Fruit fly (Drosophila melanogaster) whole organism, prepupa: ENCODE data around the gene CG5412.

Experiments used
- CG10631 ChIP-seq: fragments of 200-800 bp; sonication (Bioruptor generic); optimal IDR thresholded peaks from 2 replicates; lab custom pipeline; 2016; ENCODE audit warnings: missing biosample characterization, missing genetic modification characterization
- CG11294 ChIP-seq: fragments of 200-800 bp; sonication (Bioruptor generic); IDR thresholded peaks from 2 replicates; pipeline ENCODE4 v1.3.6; 2022; ENCODE audit warnings: missing biosample characterization, missing genetic modification characterization
- CG11762 ChIP-seq: fragments of 200-800 bp; sonication (Bioruptor generic); optimal IDR thresholded peaks from 3 replicates; lab custom pipeline; 2016; ENCODE audit warnings: missing biosample characterization, missing genetic modification characterization; ENCODE audit not compliant: insufficient read depth
- CG15336 ChIP-seq: fragments of 200-800 bp; sonication (Bioruptor generic); IDR thresholded peaks from 2 replicates; pipeline ENCODE4 v1.3.6; 2022; ENCODE audit warnings: missing biosample characterization, missing genetic modification characterization
- CG1621 ChIP-seq: fragments of 200-800 bp; sonication (Bioruptor generic); optimal IDR thresholded peaks from 3 replicates; lab custom pipeline; 2018; ENCODE audit warnings: missing biosample characterization, mild to moderate bottlenecking, missing genetic modification characterization
- CG16779 ChIP-seq: fragments of 200-800 bp; sonication (Bioruptor generic); optimal IDR thresholded peaks from 3 replicates; lab custom pipeline; 2017; ENCODE audit warnings: missing biosample characterization, mild to moderate bottlenecking, missing genetic modification characterization
- CG3032 ChIP-seq: fragments of 200-800 bp; optimal IDR thresholded peaks from 2 replicates; lab custom pipeline; 2019; ENCODE audit warnings: missing biosample characterization, mild to moderate bottlenecking, missing genetic modification characterization, moderate library complexity
- CG34406 ChIP-seq: fragments of 200-800 bp; sonication (Bioruptor generic); optimal IDR thresholded peaks from 3 replicates; lab custom pipeline; 2016; ENCODE audit warnings: missing biosample characterization, missing genetic modification characterization
- CG4318 ChIP-seq: fragments of 200-800 bp; sonication (Bioruptor generic); optimal IDR thresholded peaks from 3 replicates; lab custom pipeline; 2017; ENCODE audit warnings: missing biosample characterization, mild to moderate bottlenecking, missing genetic modification characterization
- CG6163 ChIP-seq: fragments of 200-800 bp; sonication (Bioruptor generic); IDR thresholded peaks from 3 replicates; pipeline ENCODE4 v1.3.6; 2022; ENCODE audit warnings: missing biosample characterization, missing genetic modification characterization
- CG6276 ChIP-seq: fragments of 200-800 bp; sonication (Bioruptor generic); optimal IDR thresholded peaks from 2 replicates; lab custom pipeline; 2017; ENCODE audit warnings: missing biosample characterization, mild to moderate bottlenecking, missing genetic modification characterization
- CG6792 ChIP-seq: fragments of 200-800 bp; sonication (Bioruptor generic); optimal IDR thresholded peaks from 3 replicates; lab custom pipeline; 2016; ENCODE audit warnings: missing biosample characterization, missing genetic modification characterization
- CG6808 ChIP-seq: fragments of 200-800 bp; sonication (Bioruptor generic); optimal IDR thresholded peaks from 3 replicates; lab custom pipeline; 2017; ENCODE audit warnings: missing biosample characterization, missing genetic modification characterization, mild to moderate bottlenecking, moderate library complexity, missing genetic modification reagents
- CG7368 ChIP-seq: fragments of 200-800 bp; sonication (Bioruptor generic); optimal IDR thresholded peaks from 3 replicates; lab custom pipeline; 2016; ENCODE audit warnings: missing biosample characterization, missing genetic modification characterization
- CG8119 ChIP-seq: fragments of 200-800 bp; sonication (Bioruptor generic); IDR thresholded peaks from 3 replicates; pipeline ENCODE4 v1.3.6; 2022; ENCODE audit warnings: missing biosample characterization, missing genetic modification characterization
- CG8319 ChIP-seq: fragments of 200-800 bp; sonication (Bioruptor generic); optimal IDR thresholded peaks from 3 replicates; lab custom pipeline; 2016; ENCODE audit warnings: missing biosample characterization, missing genetic modification characterization
- CG8632 ChIP-seq: fragments of 200-800 bp; sonication (Bioruptor generic); optimal IDR thresholded peaks from 3 replicates; lab custom pipeline; 2016; ENCODE audit warnings: missing biosample characterization, missing genetic modification characterization
- Eip78C ChIP-seq: fragments of 200-800 bp; sonication (Bioruptor generic); peaks from one replicate; lab custom pipeline; 2016; ENCODE audit warnings: missing biosample characterization, missing genetic modification characterization
- Eip93F ChIP-seq: fragments of 200-800 bp; sonication (Bioruptor generic); optimal IDR thresholded peaks from 2 replicates; lab custom pipeline; 2016; ENCODE audit warnings: missing biosample characterization, mild to moderate bottlenecking, missing genetic modification characterization
- Ets21C ChIP-seq: fragments of 200-800 bp; sonication (Bioruptor generic); optimal IDR thresholded peaks from 3 replicates; lab custom pipeline; 2016; ENCODE audit warnings: missing biosample characterization, missing genetic modification characterization
- Ets96B ChIP-seq: fragments of 200-800 bp; optimal IDR thresholded peaks from 2 replicates; lab custom pipeline; 2019; ENCODE audit warnings: missing biosample characterization, mild to moderate bottlenecking, missing genetic modification characterization, moderate library complexity
- Gug ChIP-seq: fragments of 200-800 bp; sonication (Bioruptor generic); IDR thresholded peaks from 2 replicates; pipeline ENCODE4 v1.3.6; 2022; ENCODE audit warnings: missing biosample characterization, missing genetic modification characterization
- Hr38 ChIP-seq: sonication (Bioruptor generic); optimal IDR thresholded peaks from 2 replicates; lab custom pipeline; 2016; ENCODE audit warnings: missing biosample characterization, missing genetic modification characterization
- Hr39 ChIP-seq: fragments of 200-800 bp; sonication (Bioruptor generic); optimal IDR thresholded peaks from 2 replicates; lab custom pipeline; 2016; ENCODE audit warnings: missing biosample characterization, missing genetic modification characterization
- Hr4 ChIP-seq: fragments of 200-800 bp; sonication (Bioruptor generic); optimal IDR thresholded peaks from 3 replicates; lab custom pipeline; 2016; ENCODE audit warnings: missing biosample characterization, missing genetic modification characterization
- Lpt ChIP-seq: fragments of 200-800 bp; sonication (Bioruptor generic); optimal IDR thresholded peaks from 3 replicates; lab custom pipeline; 2016; ENCODE audit warnings: missing biosample characterization, missing genetic modification characterization
- Met ChIP-seq: fragments of 200-800 bp; sonication (Bioruptor generic); optimal IDR thresholded peaks from 3 replicates; lab custom pipeline; 2016; ENCODE audit warnings: missing biosample characterization, missing genetic modification characterization
- OdsH ChIP-seq: fragments of 200-800 bp; sonication (Bioruptor generic); optimal IDR thresholded peaks from 3 replicates; lab custom pipeline; 2016; ENCODE audit warnings: missing biosample characterization, missing genetic modification characterization
- Sox102F ChIP-seq: fragments of 200-800 bp; sonication (Bioruptor generic); optimal IDR thresholded peaks from 2 replicates; lab custom pipeline; 2016; ENCODE audit warnings: missing biosample characterization, mild to moderate bottlenecking, missing genetic modification characterization
- Sox15 ChIP-seq: fragments of 200-800 bp; sonication (Bioruptor generic); optimal IDR thresholded peaks from 3 replicates; lab custom pipeline; 2016; ENCODE audit warnings: missing biosample characterization, missing genetic modification characterization
- achi ChIP-seq: fragments of 200-800 bp; sonication (Bioruptor generic); optimal IDR thresholded peaks from 3 replicates; lab custom pipeline; 2016; ENCODE audit warnings: missing biosample characterization, missing genetic modification characterization
- acj6 ChIP-seq: fragments of 200-800 bp; sonication (Bioruptor generic); optimal IDR thresholded peaks from 3 replicates; lab custom pipeline; 2016; ENCODE audit warnings: missing biosample characterization, missing genetic modification characterization
- dac ChIP-seq: fragments of 200-800 bp; sonication (Bioruptor generic); optimal IDR thresholded peaks from 2 replicates; lab custom pipeline; 2017; ENCODE audit warnings: missing biosample characterization, mild to moderate bottlenecking, missing genetic modification characterization
- dsx ChIP-seq: fragments of 200-800 bp; optimal IDR thresholded peaks from 3 replicates; lab custom pipeline; 2019; ENCODE audit warnings: missing biosample characterization, mild to moderate bottlenecking, missing genetic modification characterization, moderate library complexity; ENCODE audit not compliant: poor library complexity, severe bottlenecking
- esn ChIP-seq: fragments of 200-800 bp; sonication (Bioruptor generic); optimal IDR thresholded peaks from 2 replicates; lab custom pipeline; 2016; ENCODE audit warnings: missing biosample characterization, mild to moderate bottlenecking, missing genetic modification characterization, moderate library complexity
- fd85E ChIP-seq: fragments of 200-800 bp; sonication (Bioruptor generic); optimal IDR thresholded peaks from 3 replicates; lab custom pipeline; 2016; ENCODE audit warnings: missing biosample characterization, missing genetic modification characterization
- fkh ChIP-seq: fragments of 200-800 bp; sonication (Bioruptor generic); optimal IDR thresholded peaks from 3 replicates; lab custom pipeline; 2017; ENCODE audit warnings: missing biosample characterization, mild to moderate bottlenecking, missing genetic modification characterization, moderate library complexity
- lz ChIP-seq: fragments of 200-800 bp; sonication (Bioruptor generic); optimal IDR thresholded peaks from 3 replicates; lab custom pipeline; 2016; ENCODE audit warnings: missing biosample characterization, missing genetic modification characterization
- net ChIP-seq: fragments of 200-800 bp; sonication (Bioruptor generic); optimal IDR thresholded peaks from 3 replicates; lab custom pipeline; 2016; ENCODE audit warnings: missing biosample characterization, missing genetic modification characterization
- pdm3 ChIP-seq: fragments of 200-800 bp; sonication (Bioruptor generic); optimal IDR thresholded peaks from 3 replicates; lab custom pipeline; 2016; ENCODE audit warnings: missing biosample characterization, missing genetic modification characterization
- salr ChIP-seq, 2 experiments: fragments of 200-800 bp; sonication (Bioruptor generic); optimal IDR thresholded peaks; 3 replicates each; lab custom pipeline; 2016 to 2018; ENCODE audit warnings: missing biosample characterization in 2 of 2, missing genetic modification characterization in 2 of 2, mild to moderate bottlenecking in 1 of 2
- spab ChIP-seq: fragments of 200-800 bp; sonication (Bioruptor generic); optimal IDR thresholded peaks from 2 replicates; lab custom pipeline; 2017; ENCODE audit warnings: missing biosample characterization, mild to moderate bottlenecking, missing genetic modification characterization, missing genetic modification reagents
- ss ChIP-seq, 2 experiments: fragments of 200-800 bp; sonication (Bioruptor generic); optimal IDR thresholded peaks; 2 replicates in 1 of 2; 3 replicates in 1 of 2; lab custom pipeline; 2017 to 2018; ENCODE audit warnings: mild to moderate bottlenecking in 2 of 2, missing biosample characterization in 2 of 2, missing genetic modification characterization in 2 of 2, moderate library complexity in 1 of 2
- svp ChIP-seq: fragments of 200-800 bp; sonication (Bioruptor generic); peaks from one replicate; lab custom pipeline; 2016; ENCODE audit warnings: missing biosample characterization, missing genetic modification characterization
- topi ChIP-seq: fragments of 200-800 bp; sonication (Bioruptor generic); optimal IDR thresholded peaks from 3 replicates; lab custom pipeline; 2016; ENCODE audit warnings: missing biosample characterization, missing genetic modification characterization

The CG5412 gene

DNA sequence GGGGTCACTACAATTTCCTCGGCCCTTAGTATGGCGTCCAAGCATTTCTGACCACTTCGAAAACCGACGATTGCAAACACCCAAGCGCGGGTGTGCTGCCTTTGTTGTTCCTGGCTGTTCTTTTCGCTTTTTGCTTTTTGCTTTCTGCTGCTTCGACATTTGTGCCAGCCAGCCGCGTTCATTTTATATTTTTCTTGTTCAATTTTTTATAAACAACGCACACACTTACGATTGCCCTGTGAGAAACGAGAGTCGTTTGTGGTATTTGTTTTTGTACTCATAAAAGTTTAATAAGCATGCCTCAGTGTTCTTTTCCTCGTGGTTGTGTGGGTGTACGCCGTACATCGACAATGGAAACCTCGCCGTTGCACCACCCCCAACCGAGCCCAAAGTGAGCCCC lies 29.1 kb upstream of the CG5412 start (continued):
- no peak for TF ChIP-seq CG11762 (GFP tag; lab: Kevin White, UChicago)
- no peak for TF ChIP-seq CG34406 (GFP tag; lab: Kevin White, UChicago)
- no peak for TF ChIP-seq Ets96B (tag; lab: Kevin White, UChicago)
- no peak for TF ChIP-seq Hr4 (GFP tag; lab: Kevin White, UChicago)
- peak; percentile 5 for TF ChIP-seq dsx (GFP tag; lab: Kevin White, UChicago)
- TF ChIP-seq esn (GFP tag; lab: Kevin White, UChicago): no peak

- TF ChIP-seq fkh (GFP tag; lab: Kevin White, UChicago) (peak; percentile 69), dac (GFP tag; lab: Kevin White, UChicago) (no peak), svp (peak; percentile 88)
Observed at dm6 chr3R:20548255-20548654, 28.6 kb upstream of the CG5412 start.

dm6 chr3R:20549017-20549854 lies 27.6 kb upstream of the CG5412 start:
- TF ChIP-seq dac (GFP tag; lab: Kevin White, UChicago) (no peak), Hr38 (GFP tag; lab: Kevin White, UChicago) (no peak), Sox15 (GFP tag; lab: Kevin White, UChicago) (no peak), CG16779 (tag; lab: Kevin White, UChicago) (no peak), CG6163 (peak; percentile 45; the same call in 2 of the 3 replicates), fd85E (no peak), Hr4 (GFP tag; lab: Kevin White, UChicago) (peak; percentile 4), CG7368 (GFP tag; lab: Kevin White, UChicago) (no peak), Lpt (GFP tag; lab: Kevin White, UChicago) (no peak), fkh (GFP tag; lab: Kevin White, UChicago) (peak; percentile 10), dsx (GFP tag; lab: Kevin White, UChicago) (peak; percentile 25), CG15336 (no peak), ss (GFP tag; optimal IDR thresholded peaks at IDR 0.05; lab: Kevin White, UChicago) (no peak), CG8632 (GFP tag; lab: Kevin White, UChicago) (no peak), CG11762 (GFP tag; lab: Kevin White, UChicago) (no peak), CG1621 (tag; lab: Kevin White, UChicago) (no peak), Eip93F (GFP tag; lab: Kevin White, UChicago) (no peak), achi (no peak), lz (GFP tag; lab: Kevin White, UChicago) (no peak), Gug (no peak), Met (no peak), esn (GFP tag; lab: Kevin White, UChicago) (no peak), net (GFP tag; lab: Kevin White, UChicago) (no peak), CG4318 (GFP tag; lab: Kevin White, UChicago) (no peak), CG6276 (no peak), Sox102F (no peak), CG3032 (tag; lab: Kevin White, UChicago) (no peak), acj6 (no peak), OdsH (GFP tag; lab: Kevin White, UChicago) (no peak), CG8119 (GFP tag; lab: Robert Waterston, UW) (no peak), salr (GFP tag; optimal IDR thresholded peaks at IDR 0.05; lab: Kevin White, UChicago) (no peak), CG10631 (GFP tag; lab: Kevin White, UChicago) (no peak), Ets21C (GFP tag; lab: Kevin White, UChicago) (no peak), spab (no peak), CG6792 (GFP tag; lab: Kevin White, UChicago) (no peak), CG34406 (GFP tag; lab: Kevin White, UChicago) (no peak), topi (GFP tag; lab: Kevin White, UChicago) (no peak), pdm3 (no peak), CG11294 (no peak), Eip78C (GFP tag; lab: Kevin White, UChicago) (peak; percentile 69), Hr39 (no peak), CG6808 (GFP tag; lab: Kevin White, UChicago) (no peak), CG8319 (GFP tag; lab: Kevin White, UChicago) (no peak)
